Worm (Caenorhabditis elegans): Measurements from ENCODE around the gene C11D2.4.

DNA sequence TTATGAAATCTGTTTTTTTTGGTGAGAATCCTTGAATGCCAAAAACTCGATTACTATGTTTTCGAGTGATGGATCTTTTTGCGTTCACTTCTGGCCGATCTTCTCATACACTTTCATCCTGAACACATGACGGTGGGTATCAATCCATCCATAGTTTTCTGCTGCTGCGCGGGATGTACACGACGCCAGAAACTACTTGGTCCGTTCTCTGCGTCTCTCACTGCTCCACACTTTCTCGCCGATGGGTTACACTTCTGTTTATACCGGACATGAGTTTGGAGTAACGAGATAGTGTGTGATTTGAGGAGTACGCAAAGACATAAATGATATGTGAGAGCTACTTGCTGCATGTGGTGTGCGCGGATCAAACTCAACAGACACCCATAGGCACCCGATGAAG, 16.1 kb downstream of the C11D2.4 start:
- TF ChIP-seq nhr-76 (tag; optimal IDR thresholded peaks at IDR 0.05) (no peak), snpc-4 (tag; optimal IDR thresholded peaks at IDR 0.05) (no peak), lsy-12 (tag; optimal IDR thresholded peaks at IDR 0.05) (no peak), ztf-4 (tag; optimal IDR thresholded peaks at IDR 0.05) (no peak), nhr-28 (tag; optimal IDR thresholded peaks at IDR 0.05) (no peak), unc-39 (tag; optimal IDR thresholded peaks at IDR 0.05) (no peak), elt-1 (tag; optimal IDR thresholded peaks at IDR 0.05) (no peak), R02D3.7 (tag; optimal IDR thresholded peaks at IDR 0.05) (no peak), unc-62 (GFP tag; optimal IDR thresholded peaks at IDR 0.05) (no peak)

Measured in whole organism, L3 larva.